Worm (Caenorhabditis elegans): Measurements from ENCODE around the gene aqp-4.

ce11 chrV:9692109-9692581, 45.2 kb upstream of the aqp-4 start, which contains the start of gene ztf-9:
- no peak for TF ChIP-seq lir-1 (GFP tag; conservative IDR thresholded peaks at IDR 0.05)
- TF ChIP-seq F22D6.2 (tag; optimal IDR thresholded peaks at IDR 0.05) = no peak

Measured in whole organism, young adult.